Worm (Caenorhabditis elegans) whole organism, L1 larva: Measurements from ENCODE around the gene F53C3.4.

Experiments used
- C16A3.4 ChIP-seq: fragments of 150-350 bp; optimal IDR thresholded peaks from 2 replicates; lab custom pipeline; 2014; ENCODE audit warnings: missing biosample characterization, missing genetic modification characterization
- C34B4.2 ChIP-seq: sonication (generic microtip); optimal IDR thresholded peaks from 2 replicates; lab custom pipeline; 2017; ENCODE audit warnings: mild to moderate bottlenecking, missing genetic modification characterization, missing compliant biosample characterization
- aha-1 ChIP-seq: fragments of 150-350 bp; optimal IDR thresholded peaks from 2 replicates; lab custom pipeline; 2014; ENCODE audit warnings: missing biosample characterization, missing genetic modification characterization
- alr-1 ChIP-seq: fragments of 200-800 bp; sonication (Bioruptor generic); optimal IDR thresholded peaks from 2 replicates; lab custom pipeline; 2018; ENCODE audit warnings: borderline replicate concordance, mild to moderate bottlenecking, missing genetic modification characterization, missing compliant biosample characterization
- ama-1 ChIP-seq: fragments of 150-350 bp; optimal IDR thresholded peaks from 2 replicates; lab custom pipeline; 2014
- blmp-1 ChIP-seq: fragments of 150-350 bp; optimal IDR thresholded peaks from 2 replicates; lab custom pipeline; 2014; ENCODE audit warnings: missing biosample characterization, missing genetic modification characterization
- ceh-8 ChIP-seq: fragments of 200-800 bp; sonication (Bioruptor generic); optimal IDR thresholded peaks from 2 replicates; lab custom pipeline; 2018; ENCODE audit warnings: mild to moderate bottlenecking, missing genetic modification characterization, moderate library complexity, missing compliant biosample characterization
- ceh-82 ChIP-seq, 3 experiments: fragments of 150-350 bp in 1 of 3; sonication (generic microtip) in 2 of 3; optimal IDR thresholded peaks; 2 replicates each; lab custom pipeline; 2014 to 2017; ENCODE audit warnings: missing biosample characterization in 3 of 3, missing genetic modification characterization in 3 of 3
- ceh-90 ChIP-seq: sonication (generic microtip); optimal IDR thresholded peaks from 2 replicates; lab custom pipeline; 2016; ENCODE audit warnings: missing genetic modification characterization, missing compliant biosample characterization
- ces-1 ChIP-seq: fragments of 150-350 bp; optimal IDR thresholded peaks from 2 replicates; lab custom pipeline; 2014; ENCODE audit warnings: missing biosample characterization, missing genetic modification reagents, missing genetic modification characterization
- dpl-1 ChIP-seq, 3 experiments: fragments of 150-350 bp in 2 of 3; sonication (generic microtip) in 1 of 3; optimal IDR thresholded peaks; 2 replicates each; lab custom pipeline; 2014 to 2017; ENCODE audit warnings: missing biosample characterization in 3 of 3, missing genetic modification characterization in 3 of 3, missing genetic modification reagents in 3 of 3
- efl-1 ChIP-seq, 4 experiments: fragments of 150-350 bp; optimal IDR thresholded peaks in 3 of 4; peaks in 1 of 4; 1 replicate in 1 of 4; 2 replicates in 3 of 4; lab custom pipeline; 2014; ENCODE audit warnings: missing biosample characterization in 2 of 4, missing genetic modification characterization in 2 of 4, missing genetic modification reagents in 2 of 4
- efl-3 ChIP-seq: fragments of 200-800 bp; sonication (Bioruptor generic); optimal IDR thresholded peaks from 2 replicates; lab custom pipeline; 2018; ENCODE audit warnings: mild to moderate bottlenecking, missing genetic modification characterization, missing compliant biosample characterization
- elt-3 ChIP-seq, 6 experiments: fragments of 150-350 bp in 1 of 6; sonication (generic microtip); optimal IDR thresholded peaks; 2 replicates each; lab custom pipeline; 2017 to 2018; ENCODE audit warnings: missing biosample characterization in 6 of 6, missing genetic modification characterization in 6 of 6, inconsistent platforms in 1 of 6
- fkh-8 ChIP-seq: sonication (generic microtip); optimal IDR thresholded peaks from 2 replicates; lab custom pipeline; 2016; ENCODE audit warnings: mild to moderate bottlenecking, missing genetic modification characterization, missing compliant biosample characterization
- grh-1 ChIP-seq: fragments of 200-800 bp; sonication (Bioruptor generic); IDR thresholded peaks from 2 replicates; pipeline ENCODE4 v1.3.6; 2022; ENCODE audit warnings: missing genetic modification reagents, missing genetic modification characterization, missing compliant biosample characterization
- isw-1 ChIP-seq: fragments of 200-800 bp; sonication (Bioruptor generic); IDR thresholded peaks from 2 replicates; pipeline ENCODE4 v1.3.6; 2022; ENCODE audit warnings: missing genetic modification characterization, missing compliant biosample characterization
- lin-13 ChIP-seq: fragments of 150-350 bp; optimal IDR thresholded peaks from 2 replicates; lab custom pipeline; 2014; ENCODE audit warnings: missing biosample characterization, missing genetic modification reagents, missing genetic modification characterization
- lin-14 ChIP-seq: fragments of 200-800 bp; sonication (Bioruptor generic); optimal IDR thresholded peaks from 2 replicates; lab custom pipeline; 2018; ENCODE audit warnings: mild to moderate bottlenecking, missing genetic modification characterization, moderate library complexity, missing compliant biosample characterization
- lin-15B ChIP-seq: fragments of 150-350 bp; sonication (generic microtip); optimal IDR thresholded peaks from 3 replicates; lab custom pipeline; 2014; ENCODE audit warnings: missing biosample characterization, missing genetic modification characterization
- lin-35 ChIP-seq, 2 experiments: fragments of 150-350 bp; optimal IDR thresholded peaks; 2 replicates each; lab custom pipeline; 2014; ENCODE audit warnings: missing biosample characterization in 2 of 2, missing genetic modification characterization in 2 of 2, missing genetic modification reagents in 2 of 2
- lin-39 ChIP-seq: fragments of 150-350 bp; optimal IDR thresholded peaks from 2 replicates; lab custom pipeline; 2014; ENCODE audit warnings: missing biosample characterization, missing genetic modification reagents, missing genetic modification characterization
- lir-3 ChIP-seq: sonication (generic microtip); optimal IDR thresholded peaks from 2 replicates; lab custom pipeline; 2016; ENCODE audit warnings: mild to moderate bottlenecking, missing genetic modification characterization, moderate library complexity, missing compliant biosample characterization; ENCODE audit not compliant: poor library complexity
- lsy-2 ChIP-seq, 2 experiments: fragments of 150-350 bp; optimal IDR thresholded peaks; 2 replicates each; lab custom pipeline; 2014; ENCODE audit warnings: missing biosample characterization in 2 of 2, missing genetic modification characterization in 2 of 2
- mdl-1 ChIP-seq, 2 experiments: fragments of 150-350 bp; optimal IDR thresholded peaks; 2 replicates each; lab custom pipeline; 2014 to 2017; ENCODE audit warnings: missing biosample characterization in 2 of 2, missing genetic modification characterization in 2 of 2, inconsistent platforms in 1 of 2
- mep-1 ChIP-seq: fragments of 150-350 bp; optimal IDR thresholded peaks from 2 replicates; lab custom pipeline; 2014; ENCODE audit warnings: missing biosample characterization, missing genetic modification characterization
- nhr-19 ChIP-seq: fragments of 200-800 bp; sonication (Bioruptor generic); conservative IDR thresholded peaks from 2 replicates; pipeline ENCODE4 v1.3.6; 2022; ENCODE audit warnings: missing genetic modification characterization, missing compliant biosample characterization
- nhr-20 ChIP-seq: sonication (generic microtip); optimal IDR thresholded peaks from 2 replicates; lab custom pipeline; 2016; ENCODE audit warnings: mild to moderate bottlenecking, missing genetic modification characterization, missing compliant biosample characterization
- nhr-47 ChIP-seq: sonication (generic microtip); optimal IDR thresholded peaks from 2 replicates; lab custom pipeline; 2016; ENCODE audit warnings: mild to moderate bottlenecking, missing genetic modification characterization, moderate library complexity, missing compliant biosample characterization
- nhr-71 ChIP-seq: sonication (generic microtip); optimal IDR thresholded peaks from 2 replicates; lab custom pipeline; 2016; ENCODE audit warnings: mild to moderate bottlenecking, missing genetic modification characterization, moderate library complexity, missing compliant biosample characterization
- nhr-76 ChIP-seq: sonication (generic microtip); optimal IDR thresholded peaks from 2 replicates; lab custom pipeline; 2017; ENCODE audit warnings: missing biosample characterization, missing genetic modification characterization
- nhr-77 ChIP-seq: fragments of 150-350 bp; optimal IDR thresholded peaks from 2 replicates; lab custom pipeline; 2014; ENCODE audit warnings: missing biosample characterization, missing genetic modification characterization
- nhr-84 ChIP-seq: sonication (generic microtip); optimal IDR thresholded peaks from 2 replicates; lab custom pipeline; 2017; ENCODE audit warnings: missing biosample characterization, missing genetic modification characterization
- nhr-85 ChIP-seq: sonication (generic microtip); peaks from one replicate; lab custom pipeline; 2016; ENCODE audit warnings: missing genetic modification characterization, inconsistent platforms, missing compliant biosample characterization
- nhr-90 ChIP-seq: sonication (generic microtip); optimal IDR thresholded peaks from 2 replicates; lab custom pipeline; 2016; ENCODE audit warnings: mild to moderate bottlenecking, missing genetic modification characterization, missing compliant biosample characterization; ENCODE audit not compliant: poor library complexity
- skn-1 ChIP-seq: fragments of 150-350 bp; optimal IDR thresholded peaks from 2 replicates; lab custom pipeline; 2014; ENCODE audit warnings: missing biosample characterization, missing genetic modification characterization
- snpc-4 ChIP-seq: fragments of 150-350 bp; optimal IDR thresholded peaks from 2 replicates; lab custom pipeline; 2014; ENCODE audit warnings: missing biosample characterization, missing genetic modification characterization
- snu-23 ChIP-seq: sonication (generic microtip); optimal IDR thresholded peaks from 2 replicates; lab custom pipeline; 2016; ENCODE audit warnings: missing genetic modification characterization, missing compliant biosample characterization
- sox-4 ChIP-seq: sonication (generic microtip); optimal IDR thresholded peaks from 2 replicates; lab custom pipeline; 2016; ENCODE audit warnings: missing genetic modification characterization, missing compliant biosample characterization
- sptf-1 ChIP-seq: fragments of 150-350 bp; optimal IDR thresholded peaks from 2 replicates; lab custom pipeline; 2014; ENCODE audit warnings: missing biosample characterization, missing genetic modification characterization
- swsn-7 ChIP-seq: sonication (generic microtip); optimal IDR thresholded peaks from 2 replicates; lab custom pipeline; 2016; ENCODE audit warnings: missing genetic modification characterization, missing compliant biosample characterization
- tbx-2 ChIP-seq: sonication (generic microtip); optimal IDR thresholded peaks from 2 replicates; lab custom pipeline; 2016; ENCODE audit warnings: missing genetic modification characterization, missing compliant biosample characterization
- unc-62 ChIP-seq: fragments of 150-350 bp; optimal IDR thresholded peaks from 2 replicates; lab custom pipeline; 2014; ENCODE audit warnings: missing biosample characterization, missing genetic modification reagents, missing genetic modification characterization
- xbp-1 ChIP-seq: sonication (generic microtip); optimal IDR thresholded peaks from 2 replicates; lab custom pipeline; 2016; ENCODE audit warnings: missing genetic modification characterization, missing compliant biosample characterization
- ztf-11 ChIP-seq, 2 experiments: sonication (generic microtip); optimal IDR thresholded peaks; 2 replicates each; lab custom pipeline; 2016 to 2017; ENCODE audit warnings: missing genetic modification characterization in 2 of 2, missing biosample characterization in 1 of 2, missing compliant biosample characterization in 1 of 2

The F53C3.4 gene

DNA sequence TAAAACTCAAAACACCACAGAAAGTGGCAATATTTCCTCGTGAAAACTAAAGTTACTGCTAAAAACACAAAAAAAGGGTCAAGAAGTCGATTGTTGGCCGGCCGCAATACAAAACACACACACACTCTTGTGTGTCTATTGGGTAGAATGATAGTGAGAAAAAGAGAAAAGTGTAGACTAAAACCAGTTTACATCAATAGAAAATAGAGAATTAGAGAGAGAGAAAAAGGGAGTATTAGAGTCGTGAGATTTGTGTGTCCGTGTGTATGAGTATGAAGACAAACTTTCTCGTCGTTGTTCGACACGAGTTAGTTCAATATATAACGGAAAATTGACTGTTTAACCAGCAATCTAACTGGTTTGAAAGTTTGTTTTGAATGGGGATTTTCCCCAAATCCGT is 28.2 kb downstream of the F53C3.4 start (continued):
- TF ChIP-seq ceh-8 (GFP tag; lab: Kevin White, UChicago) (no peak), skn-1 (tag; lab: Kevin White, UChicago) (peak; percentile 41), nhr-47 (tag; lab: Kevin White, UChicago) (no peak), ceh-82 (tag; optimal IDR thresholded peaks at IDR 0.05; lab: Kevin White, UChicago) (peak in 1 of 3 experiments; percentile 6), unc-62 (GFP tag; lab: Kevin White, UChicago) (no peak), efl-1 (optimal IDR thresholded peaks at IDR 0.05; lab: Kevin White, UChicago) (peak; percentile 6 to 36), efl-1 (GFP tag; optimal IDR thresholded peaks at IDR 0.05 in 1 of 2; lab: Kevin White, UChicago) (peak; percentile 7 to 81), dpl-1 (GFP tag; optimal IDR thresholded peaks at IDR 0.05; lab: Kevin White, UChicago) (peak in 2 of 3 experiments; percentile 26 to 48), lsy-2 (tag; optimal IDR thresholded peaks at IDR 0.05; lab: Kevin White, UChicago) (peak; percentile 7 to 61), nhr-71 (tag; lab: Kevin White, UChicago) (peak; percentile 60), snpc-4 (tag; lab: Kevin White, UChicago) (no peak), ama-1 (lab: Kevin White, UChicago) (no peak), lin-35 (GFP tag; optimal IDR thresholded peaks at IDR 0.05; lab: Kevin White, UChicago) (peak; percentile 10 to 69), lin-14 (peak; percentile 84), nhr-76 (tag; lab: Kevin White, UChicago) (no peak), isw-1 (no peak), alr-1 (tag; lab: Kevin White, UChicago) (no peak), nhr-19 (peak; percentile 19; the same call in 1 of the 2 replicates), snu-23 (peak; percentile 71), sox-4 (tag; lab: Kevin White, UChicago) (no peak), nhr-85 (tag; lab: Kevin White, UChicago) (peak; percentile 58), mdl-1 (tag; optimal IDR thresholded peaks at IDR 0.05; lab: Kevin White, UChicago) (no peak), nhr-20 (peak; percentile 61), mep-1 (tag; lab: Kevin White, UChicago) (peak; percentile 54), C34B4.2 (tag; lab: Kevin White, UChicago) (no peak), lir-3 (tag; lab: Kevin White, UChicago) (no peak), sptf-1 (tag; lab: Kevin White, UChicago) (no peak), C16A3.4 (tag; lab: Kevin White, UChicago) (peak; percentile 38), grh-1 (GFP tag; lab: Robert Waterston, UW) (peak; percentile 85), nhr-77 (peak; percentile 33), ces-1 (GFP tag; lab: Kevin White, UChicago) (no peak)

DNA sequence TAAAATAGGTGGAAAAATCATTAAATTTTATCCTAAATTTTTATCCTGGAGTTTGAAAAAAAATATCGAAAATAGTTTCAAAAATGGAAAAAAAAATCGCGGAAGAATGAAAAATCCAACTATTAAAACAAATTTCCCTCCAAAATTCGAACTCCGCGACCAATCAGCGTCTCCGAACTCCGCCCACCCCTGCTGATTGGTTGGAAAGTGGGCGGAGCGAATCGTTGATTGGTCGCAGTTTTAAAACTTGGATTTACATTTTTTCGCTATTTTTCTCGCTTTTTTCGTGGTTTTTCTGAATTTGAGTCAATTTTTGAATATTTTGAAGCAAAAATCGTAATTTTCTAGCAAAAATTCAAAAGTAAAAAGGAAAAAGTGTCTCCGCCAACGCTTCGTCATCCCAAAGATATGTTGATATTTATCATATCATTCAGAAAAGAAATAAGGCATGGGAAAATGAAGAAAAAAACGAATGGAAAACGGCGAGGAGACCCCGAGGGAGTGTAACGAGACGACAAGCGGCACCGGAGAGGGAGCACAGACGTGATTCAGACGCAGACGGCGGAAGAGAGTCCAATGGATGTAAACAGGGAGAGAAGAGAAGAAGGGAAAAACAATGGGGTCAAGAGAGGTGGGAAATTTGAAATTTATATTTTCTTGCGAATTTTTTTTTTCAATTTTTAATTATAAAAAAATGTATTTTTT is 29.4 kb downstream of the F53C3.4 start:
- peak; percentile 59 for TF ChIP-seq snu-23
- 0 out of 2 replicates have a peak, but pooled peaks have one; percentile 4 for TF ChIP-seq nhr-19
- peak; percentile 5 for TF ChIP-seq lin-13 (GFP tag; lab: Kevin White, UChicago)
- TF ChIP-seq ztf-11 (tag; optimal IDR thresholded peaks at IDR 0.05; lab: Kevin White, UChicago), result no peak
- no peak for TF ChIP-seq lin-15B (tag; lab: Kevin White, UChicago)
- peak in 1 of 6 experiments; percentile 80 for TF ChIP-seq elt-3 (tag; optimal IDR thresholded peaks at IDR 0.05; lab: Kevin White, UChicago)
- peak; percentile 27 for TF ChIP-seq C16A3.4 (tag; lab: Kevin White, UChicago)
- TF ChIP-seq snpc-4 (tag; lab: Kevin White, UChicago), result no peak
- TF ChIP-seq mep-1 (tag; lab: Kevin White, UChicago), result peak; percentile 21
- TF ChIP-seq dpl-1 (GFP tag; optimal IDR thresholded peaks at IDR 0.05; lab: Kevin White, UChicago), result peak; percentile 39 to 70 (median 65)
- peak in 1 of 2 experiments; percentile 62 for TF ChIP-seq mdl-1 (tag; optimal IDR thresholded peaks at IDR 0.05; lab: Kevin White, UChicago)
- TF ChIP-seq fkh-8 (tag; lab: Kevin White, UChicago), result peak; percentile 2
- peak; percentile 91 for TF ChIP-seq blmp-1 (tag; lab: Kevin White, UChicago)
- TF ChIP-seq nhr-85 (tag; lab: Kevin White, UChicago), result peak; percentile 67
- peak; percentile 73 for TF ChIP-seq nhr-71 (tag; lab: Kevin White, UChicago)
- TF ChIP-seq ceh-90 (tag; lab: Kevin White, UChicago), result no peak
- TF ChIP-seq skn-1 (tag; lab: Kevin White, UChicago), result peak; percentile 48
- peak; percentile 53 to 54 for TF ChIP-seq lsy-2 (tag; optimal IDR thresholded peaks at IDR 0.05; lab: Kevin White, UChicago)
- TF ChIP-seq nhr-90 (tag; lab: Kevin White, UChicago), result peak; percentile 30
- TF ChIP-seq nhr-84 (tag; lab: Kevin White, UChicago), result no peak
- peak in 1 of 3 experiments; percentile 48 for TF ChIP-seq ceh-82 (tag; optimal IDR thresholded peaks at IDR 0.05; lab: Kevin White, UChicago)
- peak; percentile 49 to 63 for TF ChIP-seq efl-1 (optimal IDR thresholded peaks at IDR 0.05; lab: Kevin White, UChicago)
- peak; percentile 66 to 93 for TF ChIP-seq efl-1 (GFP tag; optimal IDR thresholded peaks at IDR 0.05 in 1 of 2; lab: Kevin White, UChicago)
- TF ChIP-seq aha-1 (tag; lab: Kevin White, UChicago), result no peak
- peak; percentile 45 for TF ChIP-seq swsn-7 (tag; lab: Kevin White, UChicago)
- TF ChIP-seq xbp-1 (tag; lab: Kevin White, UChicago), result peak; percentile 15
- peak; percentile 65 for TF ChIP-seq nhr-20
- TF ChIP-seq lin-35 (GFP tag; optimal IDR thresholded peaks at IDR 0.05; lab: Kevin White, UChicago), result peak; percentile 38 to 74
- TF ChIP-seq lin-14, result peak; percentile 83
- TF ChIP-seq efl-3, result no peak
- TF ChIP-seq tbx-2, result peak; percentile 15
- no peak for TF ChIP-seq lin-39 (tag; lab: Kevin White, UChicago)
- TF ChIP-seq, all 84 proteins: peak for 23
